Worm (Caenorhabditis elegans) whole organism, L4/young adult: ENCODE measurements around the gene Y73F8A.35.
"Not testable (repeated sequence)": the region's sequence is repeated elsewhere in the genome, so short reads cannot be mapped to it uniquely, and the experiment has no call there.

Experiments
- W03F9.2 ChIP-seq: fragments of 150-350 bp; optimal IDR thresholded peaks from 2 replicates; lab custom pipeline; 2014; ENCODE audit warnings: missing biosample characterization, missing genetic modification characterization
- dao-5 ChIP-seq: sonication (generic microtip); optimal IDR thresholded peaks from 2 replicates; lab custom pipeline; 2016; ENCODE audit warnings: missing genotype, missing genetic modification characterization, moderate library complexity, missing compliant biosample characterization
- him-1 ChIP-seq: sonication (generic microtip); optimal IDR thresholded peaks from 2 replicates; lab custom pipeline; 2016; ENCODE audit warnings: missing genotype, missing genetic modification reagents, missing genetic modification characterization, missing compliant biosample characterization

- TF ChIP-seq him-1 (tag; lab: Kevin White, UChicago); dao-5; W03F9.2 (tag; lab: Kevin White, UChicago): not testable (repeated sequence)
Observed at ce11 chrIV:15578786-15579185, 39.0 kb upstream of the Y73F8A.35 start, which contains the start of gene pqn-76.
